Worm (Caenorhabditis elegans) whole organism, L4 larva: ENCODE results near the gene txdc-12.1.

ENCODE experiments used
- D1046.2 ChIP-seq: fragments of 200-800 bp; sonication (Bioruptor generic); IDR thresholded peaks from 2 replicates; pipeline ENCODE4 v1.3.6; 2022; ENCODE audit warnings: missing genetic modification characterization, missing compliant biosample characterization
- Y105C5A.15 ChIP-seq: fragments of 200-800 bp; sonication (Bioruptor generic); IDR thresholded peaks from 2 replicates; pipeline ENCODE4 v1.3.6; 2022; ENCODE audit warnings: missing genetic modification characterization, missing compliant biosample characterization
- arid-1 ChIP-seq: fragments of 200-800 bp; sonication (Bioruptor generic); conservative IDR thresholded peaks from 2 replicates; pipeline ENCODE4 v1.3.6; 2022; ENCODE audit warnings: missing genetic modification reagents, missing genetic modification characterization, missing compliant biosample characterization
- attf-4 ChIP-seq: sonication (generic microtip); optimal IDR thresholded peaks from 3 replicates; lab custom pipeline; 2017; ENCODE audit warnings: missing biosample characterization, missing genetic modification characterization
- ceh-28 ChIP-seq: fragments of 150-350 bp; optimal IDR thresholded peaks from 2 replicates; lab custom pipeline; 2014; ENCODE audit warnings: missing biosample characterization, missing genetic modification reagents, missing genetic modification characterization
- dmd-8 ChIP-seq: fragments of 200-800 bp; sonication (Bioruptor generic); IDR thresholded peaks from 2 replicates; pipeline ENCODE4 v1.3.6; 2022; ENCODE audit warnings: missing genetic modification characterization, missing compliant biosample characterization
- duxl-1 ChIP-seq: sonication (generic microtip); optimal IDR thresholded peaks from 2 replicates; lab custom pipeline; 2016; ENCODE audit warnings: mild to moderate bottlenecking, missing genetic modification characterization, moderate library complexity, missing compliant biosample characterization; ENCODE audit not compliant: poor library complexity
- dve-1 ChIP-seq: sonication (generic microtip); optimal IDR thresholded peaks from 2 replicates; lab custom pipeline; 2017; ENCODE audit warnings: antibody characterized with exemption, mild to moderate bottlenecking, missing genetic modification characterization, missing compliant biosample characterization; ENCODE audit not compliant: insufficient read depth
- egl-43 ChIP-seq: fragments of 200-800 bp; sonication (Bioruptor generic); IDR thresholded peaks from 2 replicates; pipeline ENCODE4 v1.3.6; 2022; ENCODE audit warnings: missing genetic modification reagents, missing genetic modification characterization, missing compliant biosample characterization
- gei-8 ChIP-seq: fragments of 200-800 bp; sonication (Bioruptor generic); optimal IDR thresholded peaks from 2 replicates; lab custom pipeline; 2018; ENCODE audit warnings: mild to moderate bottlenecking, missing genetic modification characterization, missing compliant biosample characterization
- hlh-30 ChIP-seq: sonication (generic microtip); optimal IDR thresholded peaks from 2 replicates; lab custom pipeline; 2017; ENCODE audit warnings: antibody characterized with exemption, mild to moderate bottlenecking, missing genetic modification characterization, missing compliant biosample characterization; ENCODE audit not compliant: insufficient read depth
- lin-29 ChIP-seq: fragments of 200-800 bp; sonication (Bioruptor generic); IDR thresholded peaks from 2 replicates; pipeline ENCODE4 v1.3.6; 2022; ENCODE audit warnings: missing genetic modification reagents, missing genetic modification characterization, missing compliant biosample characterization
- lir-3 ChIP-seq: sonication (generic microtip); optimal IDR thresholded peaks from 2 replicates; lab custom pipeline; 2016; ENCODE audit warnings: mild to moderate bottlenecking, missing genetic modification characterization, missing compliant biosample characterization
- madf-5 ChIP-seq, 2 experiments: fragments of 200-800 bp; sonication (Bioruptor generic); IDR thresholded peaks; 2 replicates each; pipeline ENCODE4 v1.3.6; 2022; ENCODE audit warnings: missing compliant biosample characterization in 2 of 2, missing genetic modification characterization in 2 of 2
- madf-9 ChIP-seq: fragments of 200-800 bp; sonication (Bioruptor generic); conservative IDR thresholded peaks from 2 replicates; pipeline ENCODE4 v1.3.6; 2022; ENCODE audit warnings: missing genetic modification reagents, missing genetic modification characterization, missing compliant biosample characterization
- mep-1 ChIP-seq: fragments of 150-350 bp; sonication (generic microtip); optimal IDR thresholded peaks from 3 replicates; lab custom pipeline; 2014; ENCODE audit warnings: missing biosample characterization, missing genetic modification characterization
- nhr-102 ChIP-seq: sonication (generic microtip); optimal IDR thresholded peaks from 2 replicates; lab custom pipeline; 2016; ENCODE audit warnings: mild to moderate bottlenecking, missing genetic modification characterization, moderate library complexity, missing compliant biosample characterization
- nhr-41 ChIP-seq: fragments of 200-800 bp; sonication (Bioruptor generic); IDR thresholded peaks from 2 replicates; pipeline ENCODE4 v1.3.6; 2022; ENCODE audit warnings: missing genetic modification reagents, missing genetic modification characterization, missing compliant biosample characterization
- nhr-6 ChIP-seq: fragments of 150-350 bp; optimal IDR thresholded peaks from 2 replicates; lab custom pipeline; 2014; ENCODE audit warnings: missing biosample characterization, missing genetic modification characterization
- sdz-12 ChIP-seq: fragments of 200-800 bp; sonication (Bioruptor generic); optimal IDR thresholded peaks from 2 replicates; lab custom pipeline; 2018; ENCODE audit warnings: mild to moderate bottlenecking, missing genetic modification characterization, missing compliant biosample characterization
- set-16 ChIP-seq: fragments of 200-800 bp; sonication (Bioruptor generic); IDR thresholded peaks from 2 replicates; pipeline ENCODE4 v1.3.6; 2022; ENCODE audit warnings: missing genetic modification reagents, missing genetic modification characterization, missing compliant biosample characterization
- spr-3 ChIP-seq: fragments of 200-800 bp; sonication (Bioruptor generic); optimal IDR thresholded peaks from 2 replicates; lab custom pipeline; 2018; ENCODE audit warnings: mild to moderate bottlenecking, missing genetic modification characterization, missing compliant biosample characterization
- tra-1 ChIP-seq: fragments of 200-800 bp; sonication (Bioruptor generic); IDR thresholded peaks from 2 replicates; pipeline ENCODE4 v1.3.6; 2022; ENCODE audit warnings: missing genetic modification reagents, missing genetic modification characterization, missing compliant biosample characterization
- unc-130 ChIP-seq: sonication (generic microtip); optimal IDR thresholded peaks from 2 replicates; lab custom pipeline; 2016; ENCODE audit warnings: missing genetic modification reagents, missing genetic modification characterization, missing compliant biosample characterization
- unc-62 ChIP-seq, 3 experiments: fragments of 150-350 bp in 1 of 3; sonication (generic microtip); optimal IDR thresholded peaks in 2 of 3; peaks in 1 of 3; 1 replicate in 1 of 3; 2 replicates in 2 of 3; lab custom pipeline; 2014 to 2017; ENCODE audit warnings: missing biosample characterization in 3 of 3, missing genetic modification characterization in 3 of 3, missing genetic modification reagents in 3 of 3, missing genotype in 1 of 3
- vab-7 ChIP-seq: fragments of 200-800 bp; sonication (Bioruptor generic); IDR thresholded peaks from 2 replicates; pipeline ENCODE4 v1.3.6; 2022; ENCODE audit warnings: missing genetic modification reagents, missing genetic modification characterization, missing compliant biosample characterization
- zfp-2 ChIP-seq: sonication (generic microtip); optimal IDR thresholded peaks from 2 replicates; lab custom pipeline; 2016; ENCODE audit warnings: mild to moderate bottlenecking, missing genetic modification characterization, missing compliant biosample characterization
- zfp-3 ChIP-seq: fragments of 200-800 bp; sonication (Bioruptor generic); conservative IDR thresholded peaks from 2 replicates; pipeline ENCODE4 v1.3.6; 2022; ENCODE audit warnings: missing genetic modification reagents, missing genetic modification characterization, missing compliant biosample characterization

txdc-12.1 gene

DNA sequence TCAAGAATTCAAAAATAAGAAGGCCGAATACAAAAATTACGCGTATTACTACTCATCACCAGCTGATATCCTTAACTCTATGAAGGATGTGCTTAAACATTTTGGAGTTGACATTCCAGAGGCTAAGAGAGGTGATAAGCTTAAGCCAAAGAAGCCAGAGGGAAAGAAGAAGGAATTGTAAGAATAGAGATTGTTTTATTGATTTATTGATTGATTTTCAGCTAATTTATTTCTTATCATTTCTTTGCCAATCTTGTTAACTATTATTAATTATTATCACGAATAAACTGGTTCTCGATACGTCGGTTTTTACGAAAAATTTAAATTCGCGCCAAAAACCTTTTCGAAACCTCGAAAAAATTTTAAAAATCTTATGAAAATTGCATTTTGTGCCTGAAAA, 1.6 kb downstream of the txdc-12.1 start:
- TF ChIP-seq lir-3 (tag; lab: Kevin White, UChicago) (no peak), ceh-28 (tag; lab: Kevin White, UChicago) (peak; percentile 88)

DNA sequence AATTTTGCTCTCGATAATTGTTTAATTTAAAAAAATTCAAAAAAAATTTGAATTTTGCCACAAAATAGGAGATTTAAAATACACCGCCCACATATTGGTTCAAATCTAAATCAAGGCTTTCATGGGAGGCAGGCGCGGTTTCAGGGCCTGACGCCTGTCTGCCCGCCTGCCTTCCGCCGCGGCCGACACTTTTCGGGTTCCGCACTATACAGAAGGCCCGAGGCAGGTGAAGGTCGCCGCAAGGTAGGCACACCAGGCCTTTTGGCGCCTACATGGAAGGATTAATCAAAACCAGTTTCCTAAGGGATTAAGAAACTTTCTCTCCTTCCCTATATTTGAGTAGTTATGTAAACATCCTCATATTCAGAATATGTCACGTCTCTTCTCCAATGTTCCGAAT, 2.4 kb downstream of the txdc-12.1 start, which contains the start of gene Y57A10A.24:
Gene Y57A10A.24 (plus strand): TSS at position 396 of the 400 bp plus-strand sequence.
- TF ChIP-seq ceh-28 (tag; lab: Kevin White, UChicago) (no peak), set-16 (GFP tag; lab: Robert Waterston, UW) (peak; percentile 85), unc-62 (GFP tag; optimal IDR thresholded peaks at IDR 0.05 in 1 of 2; lab: Kevin White, UChicago) (no peak), unc-62 (tag; optimal IDR thresholded peaks at IDR 0.05; lab: Kevin White, UChicago) (no peak), sdz-12 (GFP tag; lab: Kevin White, UChicago) (peak; percentile 3), Y105C5A.15 (GFP tag; lab: Robert Waterston, UW) (peak; percentile 69; the same call in 1 of the 2 replicates), arid-1 (GFP tag; lab: Robert Waterston, UW) (0 out of 2 replicates have a peak, but pooled peaks have one; percentile 12)

- TF ChIP-seq ceh-28 (tag; lab: Kevin White, UChicago) (peak; percentile 1), unc-130 (GFP tag; lab: Kevin White, UChicago) (no peak)
Measured at ce11 chrII:12249042-12249441, 8.9 kb downstream of the txdc-12.1 start, which contains the start of gene tag-276. TSS of gene tag-276 (minus strand) at chrII:12249142.

DNA sequence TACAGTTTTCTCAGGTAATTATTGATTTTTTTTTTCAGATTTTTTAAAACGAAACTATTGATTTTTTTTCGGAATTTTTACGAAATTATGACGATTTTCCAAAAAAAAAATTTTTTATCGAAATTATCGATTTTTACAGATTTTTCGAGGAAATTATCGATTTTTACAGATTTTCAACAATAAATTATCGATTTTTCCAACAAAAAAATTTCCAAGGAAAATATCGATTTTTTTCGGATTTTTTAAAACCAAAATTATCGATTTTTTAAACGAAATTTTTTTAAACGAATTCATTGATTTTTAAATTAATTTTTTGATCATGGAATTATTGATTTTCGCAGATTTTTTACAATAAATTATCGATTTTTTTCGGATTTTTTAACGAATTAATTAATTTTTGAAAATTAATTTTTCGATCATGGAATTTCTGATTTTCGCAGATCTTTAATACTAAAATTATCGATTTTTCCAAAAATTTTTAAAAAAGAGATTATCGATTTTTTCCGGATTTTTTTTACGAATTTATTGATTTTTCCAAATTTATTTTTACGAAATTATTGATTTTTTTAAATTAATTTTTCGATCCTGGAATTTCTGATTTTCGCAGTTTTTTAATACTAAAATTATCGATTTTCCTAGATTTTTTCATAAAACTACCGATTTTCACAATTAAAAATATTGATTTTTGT, 15.5 kb downstream of the txdc-12.1 start:
- TF ChIP-seq tra-1 (no peak), ceh-28 (tag; lab: Kevin White, UChicago) (peak; percentile 96)

- TF ChIP-seq hlh-30 (tag; lab: Kevin White, UChicago) = no peak
- TF ChIP-seq set-16 (GFP tag; lab: Robert Waterston, UW) = no peak
- no peak for TF ChIP-seq arid-1 (GFP tag; lab: Robert Waterston, UW)
- no peak for TF ChIP-seq zfp-2
- no peak for TF ChIP-seq D1046.2
- TF ChIP-seq mep-1 (tag; lab: Kevin White, UChicago) = no peak
- TF ChIP-seq gei-8 (GFP tag; lab: Kevin White, UChicago) = no peak
- no peak for TF ChIP-seq madf-9
- no peak for TF ChIP-seq attf-4 (tag; lab: Kevin White, UChicago)
- no peak; the same call in none of the 2 replicates for TF ChIP-seq egl-43
- no peak for TF ChIP-seq nhr-6 (tag; lab: Kevin White, UChicago)
- TF ChIP-seq nhr-102 (tag; lab: Kevin White, UChicago) = no peak
- no peak for TF ChIP-seq nhr-41 (GFP tag; lab: Robert Waterston, UW)
- no peak for TF ChIP-seq lir-3 (tag; lab: Kevin White, UChicago)
- TF ChIP-seq, all 104 proteins: peak for 0
Measured at ce11 chrII:12256528-12256927, 16.3 kb downstream of the txdc-12.1 start, which contains the start of gene parn-2. TSS of gene parn-2 (minus strand) at chrII:12256628.

ce11 chrII:12257095-12257494, 16.9 kb downstream of the txdc-12.1 start:
- peak; percentile 65 for TF ChIP-seq ceh-28 (tag; lab: Kevin White, UChicago)
- no peak for TF ChIP-seq lin-29
- TF ChIP-seq sdz-12 (GFP tag; lab: Kevin White, UChicago) = no peak
- TF ChIP-seq spr-3 (GFP tag; lab: Kevin White, UChicago) = no peak
- TF ChIP-seq, all 104 proteins: peak for 1

DNA sequence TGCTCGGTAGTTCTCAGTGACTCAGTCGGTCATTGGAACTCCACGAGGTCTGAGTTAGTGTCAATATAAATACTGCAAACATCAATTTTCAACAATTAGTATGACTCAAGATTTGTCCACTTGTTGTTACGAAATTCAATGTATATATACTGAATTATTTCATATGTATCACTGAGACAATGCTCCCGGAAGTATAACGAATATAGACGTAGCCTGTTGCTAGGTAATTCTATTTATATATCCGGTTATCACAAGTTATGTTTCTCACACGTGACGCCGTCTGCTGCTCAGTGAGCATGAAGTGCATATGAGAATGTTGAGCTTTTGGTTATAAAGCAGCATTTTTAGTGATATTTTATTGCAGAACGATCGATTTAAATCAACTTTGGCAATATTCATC, 20.4 kb downstream of the txdc-12.1 start:
- TF ChIP-seq dmd-8 (GFP tag; lab: Robert Waterston, UW) (no peak), zfp-3 (GFP tag; lab: Robert Waterston, UW) (no peak), vab-7 (GFP tag; lab: Robert Waterston, UW) (no peak), unc-62 (GFP tag; optimal IDR thresholded peaks at IDR 0.05 in 1 of 2; lab: Kevin White, UChicago) (peak in 1 of 2 experiments; percentile 32), unc-62 (tag; optimal IDR thresholded peaks at IDR 0.05; lab: Kevin White, UChicago) (no peak), madf-5 (GFP tag; IDR thresholded peaks at IDR 0.05; lab: Robert Waterston, UW) (no peak), duxl-1 (tag; lab: Kevin White, UChicago) (no peak), dve-1 (no peak)
